Fruit fly (Drosophila melanogaster): Measurements from ENCODE around the gene Efa6.
A peak's percentile ranks its signal among the peaks of the same experiment; 100 is the strongest.

Efa6 gene

dm6 chr3R:22634549-22635410, 47.2 kb downstream of the Efa6 start (continued):
- TF ChIP-seq CG12391 (tag; optimal IDR thresholded peaks at IDR 0.05) (no peak), Fer3 (tag; optimal IDR thresholded peaks at IDR 0.05) (no peak), Ptx1 (GFP tag; IDR thresholded peaks at IDR 0.05) (no peak), yki (optimal IDR thresholded peaks at IDR 0.05) (no peak), rib (GFP tag; IDR thresholded peaks at IDR 0.05) (no peak), B-H1 (GFP tag; IDR thresholded peaks at IDR 0.05) (no peak), Xbp1 (GFP tag; optimal IDR thresholded peaks at IDR 0.05) (no peak), CG6654 (GFP tag; optimal IDR thresholded peaks at IDR 0.05) (no peak), CG2678 (tag; optimal IDR thresholded peaks at IDR 0.05) (peak; percentile 50), CG33557 (GFP tag; optimal IDR thresholded peaks at IDR 0.05) (no peak), cas (GFP tag; IDR thresholded peaks at IDR 0.05) (no peak), CG7556 (GFP tag; optimal IDR thresholded peaks at IDR 0.05) (no peak), en (GFP tag; optimal IDR thresholded peaks at IDR 0.05) (no peak), inv (GFP tag; IDR thresholded peaks at IDR 0.05; ENCODE audit: partially characterized antibody) (no peak), org-1 (GFP tag; optimal IDR thresholded peaks at IDR 0.05) (no peak), Nf-YB (GFP tag; optimal IDR thresholded peaks at IDR 0.05) (no peak), grau (tag; optimal IDR thresholded peaks at IDR 0.05) (no peak), pfk (GFP tag; optimal IDR thresholded peaks at IDR 0.05) (no peak), gro (GFP tag; optimal IDR thresholded peaks at IDR 0.05) (no peak), dpn (GFP tag; optimal IDR thresholded peaks at IDR 0.05) (no peak), CG9437 (GFP tag; optimal IDR thresholded peaks at IDR 0.05) (no peak), dimm (GFP tag; IDR thresholded peaks at IDR 0.05) (no peak), CG5953 (GFP tag; IDR thresholded peaks at IDR 0.05) (no peak), CG7745 (tag; optimal IDR thresholded peaks at IDR 0.05) (peak; percentile 87), HHEX (GFP tag; optimal IDR thresholded peaks at IDR 0.05) (peak; percentile 2), CG34376 (GFP tag; optimal IDR thresholded peaks at IDR 0.05) (no peak), Eip74EF (GFP tag; optimal IDR thresholded peaks at IDR 0.05) (no peak), CG10274 (GFP tag; optimal IDR thresholded peaks at IDR 0.05) (no peak), ac (GFP tag; optimal IDR thresholded peaks at IDR 0.05) (no peak), dan (GFP tag; IDR thresholded peaks at IDR 0.05) (no peak), CG12659 (GFP tag; optimal IDR thresholded peaks at IDR 0.05) (no peak), CG17612 (GFP tag; IDR thresholded peaks at IDR 0.05) (no peak), schlank (tag; optimal IDR thresholded peaks at IDR 0.05) (no peak), jing (GFP tag; optimal IDR thresholded peaks at IDR 0.05) (no peak), H2.0 (GFP tag; IDR thresholded peaks at IDR 0.05) (no peak)

- TF ChIP-seq CG10543 (GFP tag; optimal IDR thresholded peaks at IDR 0.05) (peak; percentile 47), CG9797 (GFP tag; optimal IDR thresholded peaks at IDR 0.05) (no peak), Hmr (GFP tag; optimal IDR thresholded peaks at IDR 0.05) (peak; percentile 33), Neu2 (GFP tag; optimal IDR thresholded peaks at IDR 0.05; ENCODE audit: borderline replicate concordance) (no peak), BtbVII (GFP tag; optimal IDR thresholded peaks at IDR 0.05) (peak; percentile 70), lbe (GFP tag; optimal IDR thresholded peaks at IDR 0.05) (peak; percentile 18), Hmx (GFP tag; optimal IDR thresholded peaks at IDR 0.05) (no peak), exex (tag; optimal IDR thresholded peaks at IDR 0.05) (peak; percentile 38), lab (GFP tag; optimal IDR thresholded peaks at IDR 0.05) (peak; percentile 62), Fer1 (GFP tag; optimal IDR thresholded peaks at IDR 0.05) (no peak), br (optimal IDR thresholded peaks at IDR 0.05) (no peak), pum (GFP tag; optimal IDR thresholded peaks at IDR 0.05) (no peak), ERR (GFP tag; optimal IDR thresholded peaks at IDR 0.05) (no peak), Chrac-16 (GFP tag; optimal IDR thresholded peaks at IDR 0.05) (no peak), sug (tag; optimal IDR thresholded peaks at IDR 0.05) (peak; percentile 80)
Measured at dm6 chr3R:22635684-22636566, 48.4 kb downstream of the Efa6 start.
